Worm (Caenorhabditis elegans): ENCODE results near the gene C08F8.2.

ce11 chrIV:11143228-11143444 is 7.7 kb upstream of the C08F8.2 start, which contains the start of gene F01G4.4:
- TF ChIP-seq nhr-12 (tag; optimal IDR thresholded peaks at IDR 0.05) (no peak), unc-62 (GFP tag; optimal IDR thresholded peaks at IDR 0.05) (no peak), R02D3.7 (tag; optimal IDR thresholded peaks at IDR 0.05) (no peak), alr-1 (tag; optimal IDR thresholded peaks at IDR 0.05) (no peak), ceh-16 (tag; optimal IDR thresholded peaks at IDR 0.05) (no peak), zag-1 (tag; optimal IDR thresholded peaks at IDR 0.05) (no peak), ztf-11 (tag; optimal IDR thresholded peaks at IDR 0.05) (no peak), egl-27 (tag; optimal IDR thresholded peaks at IDR 0.05) (no peak), nhr-237 (tag; optimal IDR thresholded peaks at IDR 0.05) (no peak), ztf-4 (tag; optimal IDR thresholded peaks at IDR 0.05) (no peak)
